Worm (Caenorhabditis elegans) whole organism, late embryonic: ENCODE measurements around the gene C10B5.3.
"Not testable (repeated sequence)": the region's sequence is repeated elsewhere in the genome, so short reads cannot be mapped to it uniquely, and the experiment has no call there.

ENCODE experiments used
- C08G9.2 ChIP-seq: sonication (generic microtip); optimal IDR thresholded peaks from 2 replicates; lab custom pipeline; 2016; ENCODE audit warnings: mild to moderate bottlenecking, missing genetic modification characterization, moderate library complexity, missing compliant biosample characterization
- F13H6.1 ChIP-seq: sonication (generic microtip); optimal IDR thresholded peaks from 2 replicates; lab custom pipeline; 2016; ENCODE audit warnings: missing genetic modification characterization, missing compliant biosample characterization
- K02D7.2 ChIP-seq: sonication (generic microtip); optimal IDR thresholded peaks from 2 replicates; lab custom pipeline; 2017; ENCODE audit warnings: mild to moderate bottlenecking, missing genetic modification characterization, missing compliant biosample characterization
- T23F11.4 ChIP-seq: fragments of 200-800 bp; sonication (Bioruptor generic); optimal IDR thresholded peaks from 2 replicates; lab custom pipeline; 2018; ENCODE audit warnings: mild to moderate bottlenecking, missing genetic modification characterization, missing compliant biosample characterization
- Y22D7AL.16 ChIP-seq: sonication (generic microtip); optimal IDR thresholded peaks from 2 replicates; lab custom pipeline; 2016; ENCODE audit warnings: missing genetic modification characterization, missing compliant biosample characterization
- ceh-14 ChIP-seq: sonication (generic microtip); optimal IDR thresholded peaks from 2 replicates; lab custom pipeline; 2016; ENCODE audit warnings: missing genotype, missing genetic modification characterization, missing compliant biosample characterization
- ceh-18 ChIP-seq: sonication (generic microtip); optimal IDR thresholded peaks from 2 replicates; lab custom pipeline; 2016; ENCODE audit warnings: missing genetic modification characterization, missing compliant biosample characterization
- ceh-19 ChIP-seq: fragments of 200-800 bp; sonication (Bioruptor generic); optimal IDR thresholded peaks from 2 replicates; lab custom pipeline; 2018; ENCODE audit warnings: mild to moderate bottlenecking, missing genetic modification characterization, missing compliant biosample characterization
- ceh-45 ChIP-seq: fragments of 200-800 bp; sonication (Bioruptor generic); IDR thresholded peaks from 2 replicates; pipeline ENCODE4 v1.3.6; 2022; ENCODE audit warnings: missing genetic modification reagents, missing genetic modification characterization, missing compliant biosample characterization
- ceh-48 ChIP-seq: sonication (generic microtip); optimal IDR thresholded peaks from 2 replicates; lab custom pipeline; 2016; ENCODE audit warnings: missing genetic modification characterization, inconsistent platforms, missing compliant biosample characterization
- ceh-6 ChIP-seq: fragments of 200-800 bp; sonication (Bioruptor generic); optimal IDR thresholded peaks from 2 replicates; lab custom pipeline; 2018; ENCODE audit warnings: mild to moderate bottlenecking, missing genetic modification characterization, missing compliant biosample characterization
- ceh-9 ChIP-seq: sonication (generic microtip); optimal IDR thresholded peaks from 2 replicates; lab custom pipeline; 2016; ENCODE audit warnings: mild to moderate bottlenecking, missing genetic modification characterization, inconsistent platforms, missing compliant biosample characterization
- che-1 ChIP-seq: sonication (generic microtip); optimal IDR thresholded peaks from 2 replicates; lab custom pipeline; 2016; ENCODE audit warnings: mild to moderate bottlenecking, missing genetic modification characterization, missing compliant biosample characterization
- elt-2 ChIP-seq: sonication (generic microtip); optimal IDR thresholded peaks from 2 replicates; lab custom pipeline; 2016; ENCODE audit warnings: missing genetic modification reagents, missing genetic modification characterization, missing compliant biosample characterization
- elt-4 ChIP-seq: sonication (generic microtip); optimal IDR thresholded peaks from 2 replicates; lab custom pipeline; 2016; ENCODE audit warnings: missing genetic modification characterization, missing compliant biosample characterization
- ets-4 ChIP-seq: sonication (generic microtip); optimal IDR thresholded peaks from 2 replicates; lab custom pipeline; 2016; ENCODE audit warnings: missing genetic modification characterization, missing compliant biosample characterization
- fax-1 ChIP-seq: sonication (generic microtip); optimal IDR thresholded peaks from 2 replicates; lab custom pipeline; 2016; ENCODE audit warnings: missing genotype, missing genetic modification characterization, missing compliant biosample characterization
- fkh-10 ChIP-seq: fragments of 150-350 bp; optimal IDR thresholded peaks from 2 replicates; lab custom pipeline; 2014; ENCODE audit warnings: missing biosample characterization, missing genetic modification reagents, missing genetic modification characterization
- hlh-13 ChIP-seq: fragments of 200-800 bp; sonication (Bioruptor generic); optimal IDR thresholded peaks from 2 replicates; lab custom pipeline; 2018; ENCODE audit warnings: mild to moderate bottlenecking, missing genetic modification characterization, missing compliant biosample characterization
- hlh-30 ChIP-seq: sonication (generic microtip); optimal IDR thresholded peaks from 2 replicates; lab custom pipeline; 2017; ENCODE audit warnings: antibody characterized with exemption, missing genetic modification characterization, missing compliant biosample characterization; ENCODE audit not compliant: insufficient read depth
- hlh-6 ChIP-seq: sonication (generic microtip); optimal IDR thresholded peaks from 2 replicates; lab custom pipeline; 2016; ENCODE audit warnings: missing genotype, missing genetic modification characterization, missing compliant biosample characterization
- hlh-8 ChIP-seq: sonication (generic microtip); optimal IDR thresholded peaks from 2 replicates; lab custom pipeline; 2016; ENCODE audit warnings: missing genotype, missing genetic modification characterization, missing compliant biosample characterization
- lim-6 ChIP-seq: sonication (generic microtip); optimal IDR thresholded peaks from 2 replicates; lab custom pipeline; 2016; ENCODE audit warnings: missing genetic modification characterization, missing compliant biosample characterization
- nfya-1 ChIP-seq: sonication (generic microtip); optimal IDR thresholded peaks from 2 replicates; lab custom pipeline; 2017; ENCODE audit warnings: missing genetic modification characterization, mild to moderate bottlenecking, missing compliant biosample characterization, antibody characterized with exemption, moderate library complexity
- nhr-11 ChIP-seq: fragments of 150-350 bp; optimal IDR thresholded peaks from 2 replicates; lab custom pipeline; 2014; ENCODE audit warnings: missing biosample characterization, missing genetic modification characterization
- pax-1 ChIP-seq: fragments of 150-350 bp; optimal IDR thresholded peaks from 2 replicates; lab custom pipeline; 2014; ENCODE audit warnings: missing biosample characterization, missing genetic modification characterization
- pros-1 ChIP-seq: fragments of 150-350 bp; optimal IDR thresholded peaks from 2 replicates; lab custom pipeline; 2014; ENCODE audit warnings: missing biosample characterization, missing genetic modification reagents, missing genetic modification characterization
- ref-2 ChIP-seq: sonication (generic microtip); optimal IDR thresholded peaks from 2 replicates; lab custom pipeline; 2016; ENCODE audit warnings: missing genetic modification characterization, missing compliant biosample characterization
- sdc-2 ChIP-seq: sonication (generic microtip); optimal IDR thresholded peaks from 2 replicates; lab custom pipeline; 2016; ENCODE audit warnings: missing genotype, missing genetic modification characterization, missing compliant biosample characterization
- sox-2 ChIP-seq: fragments of 200-800 bp; sonication (Bioruptor generic); IDR thresholded peaks from 2 replicates; pipeline ENCODE4 v1.3.6; 2022; ENCODE audit warnings: missing genetic modification reagents, missing genetic modification characterization, missing compliant biosample characterization
- ttx-3 ChIP-seq: sonication (generic microtip); optimal IDR thresholded peaks from 2 replicates; lab custom pipeline; 2016; ENCODE audit warnings: missing genetic modification reagents, missing genetic modification characterization, missing compliant biosample characterization
- unc-55 ChIP-seq: sonication (generic microtip); optimal IDR thresholded peaks from 2 replicates; lab custom pipeline; 2017; ENCODE audit warnings: missing biosample characterization, missing genetic modification reagents, missing genetic modification characterization
- zip-5 ChIP-seq: sonication (generic microtip); optimal IDR thresholded peaks from 2 replicates; lab custom pipeline; 2016; ENCODE audit warnings: missing genetic modification characterization, missing compliant biosample characterization

C10B5.3 gene

DNA sequence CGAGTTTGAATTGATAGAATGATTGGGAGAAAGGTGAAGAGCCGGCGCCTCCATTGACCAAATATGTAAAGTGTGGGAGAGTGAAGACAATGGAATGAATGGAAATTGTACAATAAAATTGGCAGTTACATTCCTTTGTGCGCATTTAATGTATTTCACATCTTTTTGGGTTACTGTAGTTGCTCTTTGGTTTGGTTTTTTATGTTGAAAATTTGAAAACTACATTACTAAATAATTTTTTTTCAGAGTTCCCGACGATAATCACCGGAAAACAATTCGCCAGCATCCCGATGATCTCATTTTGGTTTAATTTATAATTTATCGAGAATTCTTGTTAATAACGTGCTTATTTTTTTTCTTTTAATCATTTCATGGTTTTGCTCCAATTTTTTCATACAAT, 7.0 kb downstream of the C10B5.3 start, which contains the start of gene C10B5.1:
Gene C10B5.1 (plus strand): TSS at position 301 of the 400 bp plus-strand sequence.
- TF ChIP-seq hlh-30 (no peak), nhr-11 (tag; lab: Kevin White, UChicago) (no peak), fkh-10 (GFP tag; lab: Kevin White, UChicago) (no peak), ceh-45 (GFP tag; lab: Robert Waterston, UW) (no peak), ceh-18 (tag; lab: Kevin White, UChicago) (no peak), ceh-48 (tag; lab: Kevin White, UChicago) (no peak), sdc-2 (tag; lab: Kevin White, UChicago) (no peak), fax-1 (no peak), ceh-19 (GFP tag; lab: Kevin White, UChicago) (no peak), hlh-8 (tag; lab: Kevin White, UChicago) (no peak), che-1 (tag; lab: Kevin White, UChicago) (no peak), pax-1 (no peak), ref-2 (tag; lab: Kevin White, UChicago) (no peak), unc-55 (GFP tag; lab: Kevin White, UChicago) (no peak)

DNA sequence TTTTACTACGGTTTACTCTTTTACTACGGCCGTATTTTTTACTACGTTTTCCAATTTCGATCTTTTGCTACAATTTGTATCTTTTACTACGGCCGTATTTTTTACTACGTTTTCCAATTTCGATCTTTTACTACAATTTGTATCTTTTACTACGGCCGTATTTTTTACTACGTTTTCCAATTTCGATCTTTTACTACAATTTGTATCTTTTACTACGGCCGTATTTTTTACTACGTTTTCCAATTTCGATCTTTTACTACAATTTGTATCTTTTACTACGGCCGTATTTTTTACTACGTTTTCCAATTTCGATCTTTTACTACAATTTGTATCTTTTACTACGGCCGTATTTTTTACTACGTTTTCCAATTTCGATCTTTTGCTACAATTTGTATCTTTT, 13.2 kb downstream of the C10B5.3 start, which contains the start of gene F25G6.1:
Gene F25G6.1 (plus strand): TSS at position 301 of the 400 bp plus-strand sequence.
- TF ChIP-seq K02D7.2 (tag; lab: Kevin White, UChicago); unc-55 (GFP tag; lab: Kevin White, UChicago); ceh-9 (tag; lab: Kevin White, UChicago): not testable (repeated sequence)

DNA sequence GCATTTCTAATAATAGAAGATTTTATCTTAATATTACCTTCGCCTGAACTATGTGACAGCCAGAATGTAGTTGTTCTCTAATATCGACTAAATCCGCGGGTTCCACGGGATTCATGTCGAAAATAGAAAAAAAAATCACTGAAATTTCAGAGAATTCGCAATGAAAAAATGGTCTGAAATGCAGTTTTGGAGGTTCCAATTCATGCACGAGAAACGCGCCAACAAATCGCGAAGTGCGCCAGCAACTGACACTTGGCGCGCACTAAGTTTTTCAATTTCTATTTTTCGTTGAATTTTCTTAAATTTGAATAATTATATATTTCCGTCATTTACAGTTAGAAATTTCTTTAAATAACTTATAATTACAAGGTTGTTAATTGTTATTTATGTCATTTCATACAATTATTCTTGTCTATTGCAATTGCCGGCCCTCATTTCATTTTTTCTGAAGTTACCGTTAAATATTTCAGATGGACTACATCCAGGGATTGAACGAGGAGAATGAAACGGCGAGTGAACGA, 18.1 kb downstream of the C10B5.3 start, which contains the start of the genes F25G6.9 and symk-1:
Gene F25G6.9 (minus strand): TSS at position 160 of the 521 bp plus-strand sequence.
Gene symk-1 (plus strand): TSS at position 471 of the 521 bp plus-strand sequence.
- no peak for TF ChIP-seq ets-4
- TF ChIP-seq elt-4 (tag; lab: Kevin White, UChicago): no peak
- no peak for TF ChIP-seq che-1 (tag; lab: Kevin White, UChicago)
- peak; percentile 12 for TF ChIP-seq ceh-14 (tag; lab: Kevin White, UChicago)
- no peak for TF ChIP-seq T23F11.4 (GFP tag; lab: Kevin White, UChicago)
- no peak for TF ChIP-seq hlh-6 (tag; lab: Kevin White, UChicago)
- no peak for TF ChIP-seq hlh-13 (GFP tag; lab: Kevin White, UChicago)
- no peak for TF ChIP-seq unc-55 (GFP tag; lab: Kevin White, UChicago)
- TF ChIP-seq nfya-1 (tag; lab: Kevin White, UChicago): peak; percentile 40
- TF ChIP-seq ceh-6 (GFP tag; lab: Kevin White, UChicago): no peak
- TF ChIP-seq Y22D7AL.16 (tag; lab: Kevin White, UChicago): no peak

DNA sequence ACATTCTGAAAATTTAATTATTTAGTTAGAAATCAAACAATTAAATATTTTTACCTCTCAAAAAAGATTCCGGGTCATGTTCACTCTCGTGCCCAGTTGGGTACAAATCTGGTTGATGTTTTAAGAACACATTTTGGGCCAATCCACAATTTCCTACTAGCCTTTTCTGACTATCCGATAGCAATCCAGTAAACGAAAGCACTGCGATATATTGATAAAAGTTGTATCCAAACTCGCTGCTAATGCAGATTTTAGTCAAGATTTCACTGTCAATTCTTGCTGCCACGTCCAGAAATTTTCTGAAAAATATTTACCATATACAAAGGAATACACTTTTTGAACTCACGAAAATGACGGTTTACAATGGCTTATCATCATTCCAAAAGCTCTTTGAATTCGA, 18.8 kb downstream of the C10B5.3 start:
- TF ChIP-seq lim-6 (tag; lab: Kevin White, UChicago) (no peak), elt-2 (tag; lab: Kevin White, UChicago) (no peak)

DNA sequence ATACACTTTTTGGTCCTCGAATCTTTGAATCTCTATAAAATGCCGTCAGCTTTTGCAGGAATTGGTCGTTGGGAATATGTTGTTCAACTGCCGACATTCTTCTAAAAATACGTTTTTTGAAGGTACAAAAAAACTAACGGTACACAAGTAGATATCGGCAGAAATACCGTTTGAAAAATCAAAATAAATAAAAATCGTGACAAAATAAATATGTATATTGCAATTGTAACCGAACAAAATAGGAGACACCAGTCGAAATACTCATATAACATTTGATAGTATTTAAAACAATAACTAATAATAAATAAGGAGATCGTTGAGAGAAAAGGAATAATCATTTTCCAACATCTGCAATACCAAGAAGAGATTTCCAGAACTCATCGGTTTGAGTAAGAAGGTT, 22.9 kb downstream of the C10B5.3 start, which contains the start of gene F25G6.8:
Gene F25G6.8 (minus strand): TSS at position 101 of the 400 bp plus-strand sequence.
- TF ChIP-seq zip-5 (no peak), C08G9.2 (tag; lab: Kevin White, UChicago) (no peak), ref-2 (tag; lab: Kevin White, UChicago) (no peak), F13H6.1 (no peak), sox-2 (GFP tag; lab: Robert Waterston, UW) (no peak), ceh-18 (tag; lab: Kevin White, UChicago) (no peak), pros-1 (tag; lab: Kevin White, UChicago) (no peak), elt-4 (tag; lab: Kevin White, UChicago) (no peak), ttx-3 (tag; lab: Kevin White, UChicago) (no peak)
